Worm (Caenorhabditis elegans): ENCODE data around the gene nhr-50.

ce11 chrV:15955497-15955896 is 44.9 kb downstream of the nhr-50 start, which contains the start of gene srh-186:
- TF ChIP-seq hmbx-1 (tag; optimal IDR thresholded peaks at IDR 0.05), result no peak
- no peak for TF ChIP-seq tra-4 (tag; optimal IDR thresholded peaks at IDR 0.05)
- no peak for TF ChIP-seq ama-1 (optimal IDR thresholded peaks at IDR 0.05)

Data from whole organism, early embryonic.